Fruit fly (Drosophila melanogaster) whole organism, embryonic: ENCODE results near the gene Actn.

Experiments
- Atf6 ChIP-seq: fragments of 200-800 bp; sonication (Bioruptor generic); IDR thresholded peaks from 2 replicates; pipeline ENCODE4 v1.3.6; 2022; ENCODE audit warnings: missing biosample characterization, missing genetic modification characterization
- CG10366 ChIP-seq: fragments of 200-800 bp; sonication (Bioruptor generic); IDR thresholded peaks from 2 replicates; pipeline ENCODE4 v1.3.6; 2022; ENCODE audit warnings: missing biosample characterization, missing genetic modification characterization
- CG11247 ChIP-seq: fragments of 200-800 bp; sonication (Bioruptor generic); IDR thresholded peaks from 2 replicates; pipeline ENCODE4 v1.3.6; 2022; ENCODE audit warnings: missing biosample characterization, missing genetic modification characterization
- CG12299 ChIP-seq: fragments of 200-800 bp; sonication (Bioruptor generic); optimal IDR thresholded peaks from 2 replicates; lab custom pipeline; 2018; ENCODE audit warnings: missing biosample characterization, mild to moderate bottlenecking, missing genetic modification characterization
- CG13424 ChIP-seq: fragments of 200-800 bp; sonication (Bioruptor generic); optimal IDR thresholded peaks from 2 replicates; lab custom pipeline; 2019; ENCODE audit warnings: missing biosample characterization, mild to moderate bottlenecking, missing genetic modification characterization, moderate library complexity
- CG14050 ChIP-seq: fragments of 200-800 bp; sonication (Bioruptor generic); IDR thresholded peaks from 3 replicates; pipeline ENCODE4 v1.3.6; 2022; ENCODE audit warnings: missing biosample characterization, missing genetic modification characterization
- CG15269 ChIP-seq: fragments of 200-800 bp; sonication (Bioruptor generic); optimal IDR thresholded peaks from 2 replicates; lab custom pipeline; 2018; ENCODE audit warnings: missing biosample characterization, mild to moderate bottlenecking, missing genetic modification characterization, moderate library complexity
- CG17385 ChIP-seq: fragments of 200-800 bp; sonication (Bioruptor generic); optimal IDR thresholded peaks from 3 replicates; lab custom pipeline; 2018; ENCODE audit warnings: missing biosample characterization, mild to moderate bottlenecking, missing genetic modification characterization
- CG17912 ChIP-seq: fragments of 200-800 bp; sonication (Bioruptor generic); optimal IDR thresholded peaks from 2 replicates; lab custom pipeline; 2018; ENCODE audit warnings: missing biosample characterization, mild to moderate bottlenecking, missing genetic modification characterization
- CG2889 ChIP-seq: fragments of 200-800 bp; sonication (Bioruptor generic); IDR thresholded peaks from 3 replicates; pipeline ENCODE4 v1.3.6; 2022; ENCODE audit warnings: missing biosample characterization, missing genetic modification characterization
- CG3065 ChIP-seq: fragments of 200-800 bp; sonication (Bioruptor generic); optimal IDR thresholded peaks from 2 replicates; lab custom pipeline; 2016; ENCODE audit warnings: missing biosample characterization, missing genetic modification characterization
- CG3407 ChIP-seq: fragments of 200-800 bp; sonication (Bioruptor generic); optimal IDR thresholded peaks from 2 replicates; lab custom pipeline; 2018; ENCODE audit warnings: missing biosample characterization, mild to moderate bottlenecking, missing genetic modification characterization
- CG3726 ChIP-seq: fragments of 200-800 bp; sonication (Bioruptor generic); IDR thresholded peaks from 3 replicates; pipeline ENCODE4, ENCODE4 v1.3.6; 2022; ENCODE audit warnings: missing biosample characterization, missing genetic modification characterization
- CG4730 ChIP-seq: fragments of 200-800 bp; sonication (Bioruptor generic); IDR thresholded peaks from 2 replicates; pipeline ENCODE4 v1.3.6; 2022; ENCODE audit warnings: missing biosample characterization, missing genetic modification characterization
- CG5245 ChIP-seq: fragments of 200-800 bp; sonication (Bioruptor generic); optimal IDR thresholded peaks from 3 replicates; lab custom pipeline; 2016; ENCODE audit warnings: missing biosample characterization, missing genetic modification characterization
- CG6791 ChIP-seq: fragments of 200-800 bp; sonication (Bioruptor generic); IDR thresholded peaks from 3 replicates; pipeline ENCODE4 v1.3.6; 2022; ENCODE audit warnings: missing biosample characterization, missing genetic modification characterization; ENCODE audit not compliant: partially characterized antibody
- CG7963 ChIP-seq: fragments of 200-800 bp; sonication (Bioruptor generic); IDR thresholded peaks from 3 replicates; pipeline ENCODE4 v1.3.6; 2022; ENCODE audit warnings: missing biosample characterization, missing genetic modification characterization; ENCODE audit not compliant: partially characterized antibody
- CG9437 ChIP-seq: fragments of 200-800 bp; sonication (Bioruptor generic); optimal IDR thresholded peaks from 2 replicates; lab custom pipeline; 2018; ENCODE audit warnings: missing biosample characterization, mild to moderate bottlenecking, missing genetic modification characterization
- CkIIα-i1 ChIP-seq: fragments of 200-800 bp; sonication (Bioruptor generic); IDR thresholded peaks from 2 replicates; pipeline ENCODE4 v1.3.6; 2022; ENCODE audit warnings: missing biosample characterization, missing genetic modification characterization
- Dref ChIP-seq: fragments of 200-800 bp; sonication (Bioruptor generic); IDR thresholded peaks from 2 replicates; pipeline ENCODE4 v1.3.6; 2022; ENCODE audit warnings: missing biosample characterization, missing genetic modification characterization
- Fer2 ChIP-seq: fragments of 200-800 bp; sonication (Bioruptor generic); optimal IDR thresholded peaks from 2 replicates; lab custom pipeline; 2018; ENCODE audit warnings: missing biosample characterization, mild to moderate bottlenecking, missing genetic modification characterization, moderate library complexity
- H2.0 ChIP-seq: fragments of 200-800 bp; sonication (Bioruptor generic); IDR thresholded peaks from 2 replicates; pipeline ENCODE4 v1.3.6; 2022; ENCODE audit warnings: missing biosample characterization, missing genetic modification characterization
- HLH54F ChIP-seq: fragments of 200-800 bp; sonication (Bioruptor generic); optimal IDR thresholded peaks from 3 replicates; lab custom pipeline; 2016; ENCODE audit warnings: missing biosample characterization, missing genetic modification characterization
- Hey ChIP-seq: fragments of 200-800 bp; sonication (Bioruptor generic); optimal IDR thresholded peaks from 3 replicates; lab custom pipeline; 2018; ENCODE audit warnings: missing biosample characterization, mild to moderate bottlenecking, missing genetic modification characterization
- Lpt ChIP-seq: fragments of >200 bp; optimal IDR thresholded peaks from 2 replicates; lab custom pipeline; 2018; ENCODE audit warnings: missing biosample characterization, missing genetic modification characterization
- MESR4 ChIP-seq: fragments of 200-800 bp; sonication (Bioruptor generic); optimal IDR thresholded peaks from 2 replicates; lab custom pipeline; 2018; ENCODE audit warnings: missing biosample characterization, mild to moderate bottlenecking, missing genetic modification characterization, moderate library complexity
- Myb ChIP-seq: fragments of 200-800 bp; sonication (Bioruptor generic); optimal IDR thresholded peaks from 2 replicates; lab custom pipeline; 2016; ENCODE audit warnings: missing biosample characterization, missing genetic modification characterization
- Oaz ChIP-seq: fragments of 200-800 bp; sonication (Bioruptor generic); IDR thresholded peaks from 2 replicates; pipeline ENCODE4 v1.3.6; 2022; ENCODE audit warnings: missing biosample characterization, missing genetic modification characterization
- Oli ChIP-seq: fragments of 200-800 bp; sonication (Bioruptor generic); optimal IDR thresholded peaks from 2 replicates; lab custom pipeline; 2018; ENCODE audit warnings: missing biosample characterization, mild to moderate bottlenecking, missing genetic modification characterization, moderate library complexity
- PHDP ChIP-seq: fragments of 200-800 bp; sonication (Bioruptor generic); optimal IDR thresholded peaks from 3 replicates; lab custom pipeline; 2018; ENCODE audit warnings: missing biosample characterization, mild to moderate bottlenecking, missing genetic modification characterization, moderate library complexity
- Stat92E ChIP-seq, 3 experiments: fragments of >200 bp in 2 of 3; fragments of 200-800 bp in 1 of 3; sonication (Bioruptor generic) in 1 of 3; optimal IDR thresholded peaks; 2 replicates each; lab custom pipeline; 2017 to 2019; ENCODE audit warnings: missing biosample characterization in 3 of 3, missing genetic modification characterization in 3 of 3, mild to moderate bottlenecking in 1 of 3, moderate library complexity in 1 of 3
- Tbp ChIP-seq: fragments of >200 bp; optimal IDR thresholded peaks from 2 replicates; lab custom pipeline; 2018; ENCODE audit warnings: missing biosample characterization, missing genetic modification characterization
- Usf ChIP-seq: fragments of 200-800 bp; sonication (Bioruptor generic); optimal IDR thresholded peaks from 2 replicates; lab custom pipeline; 2017; ENCODE audit warnings: missing genotype, missing biosample characterization, missing genetic modification characterization
- ab ChIP-seq: fragments of 200-800 bp; sonication (Bioruptor generic); optimal IDR thresholded peaks from 2 replicates; lab custom pipeline; 2016; ENCODE audit warnings: missing biosample characterization, missing genetic modification characterization
- abd-A ChIP-seq: fragments of 200-800 bp; sonication (Bioruptor generic); optimal IDR thresholded peaks from 3 replicates; lab custom pipeline; 2019; ENCODE audit warnings: missing biosample characterization, mild to moderate bottlenecking, missing genetic modification characterization, moderate library complexity
- ase ChIP-seq: fragments of 200-800 bp; sonication (Bioruptor generic); IDR thresholded peaks from 3 replicates; pipeline ENCODE4 v1.3.6; 2022; ENCODE audit warnings: missing biosample characterization, missing genetic modification characterization
- az2 ChIP-seq: fragments of 200-800 bp; sonication (Bioruptor generic); optimal IDR thresholded peaks from 3 replicates; lab custom pipeline; 2016; ENCODE audit warnings: missing biosample characterization, missing genetic modification characterization
- dpn ChIP-seq, 2 experiments: fragments of 200-800 bp; sonication (Bioruptor generic); optimal IDR thresholded peaks; 3 replicates each; lab custom pipeline; 2016; ENCODE audit warnings: missing biosample characterization in 2 of 2, missing genetic modification characterization in 2 of 2
- dysf ChIP-seq: fragments of 200-800 bp; sonication (Bioruptor generic); IDR thresholded peaks from 3 replicates; pipeline ENCODE4 v1.3.6; 2022; ENCODE audit warnings: missing biosample characterization, missing genetic modification characterization
- gce ChIP-seq: fragments of 200-800 bp; sonication (Bioruptor generic); IDR thresholded peaks from 3 replicates; pipeline ENCODE4 v1.3.6; 2022; ENCODE audit warnings: missing biosample characterization, missing genetic modification characterization
- hkb ChIP-seq, 2 experiments: fragments of 200-800 bp in 1 of 2; fragments of >200 bp in 1 of 2; sonication (Bioruptor generic) in 1 of 2; IDR thresholded peaks in 1 of 2; optimal IDR thresholded peaks in 1 of 2; 2 replicates each; pipeline versions ENCODE4 v1.3.6 to Lab custom; 2017 to 2022; ENCODE audit warnings: missing biosample characterization in 1 of 2, missing genetic modification characterization in 1 of 2
- jumu ChIP-seq: fragments of 200-800 bp; sonication (Bioruptor generic); optimal IDR thresholded peaks from 3 replicates; lab custom pipeline; 2016; ENCODE audit warnings: missing biosample characterization, missing genetic modification characterization
- knrl ChIP-seq: fragments of 200-800 bp; sonication (Bioruptor generic); IDR thresholded peaks from 3 replicates; pipeline ENCODE4 v1.3.6; 2022; ENCODE audit warnings: missing biosample characterization, missing genetic modification characterization; ENCODE audit not compliant: partially characterized antibody
- lola ChIP-seq, 3 experiments: fragments of >200 bp in 2 of 3; fragments of 200-800 bp in 1 of 3; sonication (Bioruptor generic) in 1 of 3; optimal IDR thresholded peaks; 2 replicates each; lab custom pipeline; 2017 to 2019; ENCODE audit warnings: missing biosample characterization in 3 of 3, missing genetic modification characterization in 3 of 3, mild to moderate bottlenecking in 1 of 3, moderate library complexity in 1 of 3
- nerfin-1 ChIP-seq: fragments of 200-800 bp; sonication (Bioruptor generic); optimal IDR thresholded peaks from 3 replicates; lab custom pipeline; 2019; ENCODE audit warnings: missing biosample characterization, mild to moderate bottlenecking, missing genetic modification characterization, moderate library complexity
- nom ChIP-seq: fragments of 200-800 bp; sonication (Bioruptor generic); optimal IDR thresholded peaks from 2 replicates; lab custom pipeline; 2017; ENCODE audit warnings: missing biosample characterization, missing genetic modification characterization, mild to moderate bottlenecking, moderate library complexity, missing genetic modification reagents
- sob ChIP-seq: fragments of 200-800 bp; sonication (Bioruptor generic); IDR thresholded peaks from 2 replicates; pipeline ENCODE4 v1.3.6; 2022; ENCODE audit warnings: missing biosample characterization, missing genetic modification characterization
- tna ChIP-seq: fragments of 200-800 bp; sonication (Bioruptor generic); IDR thresholded peaks from 2 replicates; pipeline ENCODE4 v1.3.6; 2022; ENCODE audit warnings: missing biosample characterization, missing genetic modification characterization; ENCODE audit not compliant: partially characterized antibody
- wdn ChIP-seq: fragments of 200-800 bp; sonication (Bioruptor generic); IDR thresholded peaks from 2 replicates; pipeline ENCODE4 v1.3.6; 2022; ENCODE audit warnings: missing biosample characterization, missing genetic modification characterization
- z ChIP-seq: fragments of 200-800 bp; sonication (Bioruptor generic); IDR thresholded peaks from 3 replicates; pipeline ENCODE4 v1.3.6; 2022; ENCODE audit warnings: missing biosample characterization, missing genetic modification characterization
- zfh1 ChIP-seq: fragments of 200-800 bp; sonication (Bioruptor generic); IDR thresholded peaks from 3 replicates; pipeline ENCODE4 v1.3.6; 2022; ENCODE audit warnings: missing biosample characterization, missing genetic modification characterization

The Actn gene

DNA sequence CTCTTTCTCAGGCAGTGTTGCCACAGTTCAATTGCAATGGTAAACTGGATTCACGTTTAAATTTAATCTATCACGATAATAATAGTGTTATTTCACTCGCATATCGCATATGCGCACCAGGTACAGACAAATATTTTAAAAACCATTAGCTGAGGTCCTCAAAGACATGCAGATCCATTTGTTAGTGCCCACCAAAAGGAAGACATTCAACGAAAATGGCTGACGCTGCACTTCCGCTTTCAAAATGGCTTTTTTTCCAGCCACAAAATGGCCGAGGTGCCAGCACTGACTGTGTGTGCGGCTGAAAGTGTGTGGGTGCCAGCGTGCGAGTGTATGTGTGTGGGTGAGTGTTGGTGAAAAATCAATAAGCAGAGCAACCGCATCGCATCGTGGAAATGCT, 19.0 kb upstream of the Actn start (continued):
- TF ChIP-seq Fer2 (tag; lab: Kevin White, UChicago) (no peak), ase (GFP tag; lab: Robert Waterston, UW) (no peak), Dref (GFP tag; lab: Robert Waterston, UW) (no peak), CG4730 (GFP tag; lab: Robert Waterston, UW) (no peak), Myb (GFP tag; lab: Kevin White, UChicago) (no peak), CG7963 (GFP tag; lab: Robert Waterston, UW) (no peak), CkIIα-i1 (GFP tag; lab: Robert Waterston, UW) (no peak), ab (GFP tag; lab: Kevin White, UChicago) (no peak), Stat92E (GFP tag; optimal IDR thresholded peaks at IDR 0.05; lab: Kevin White, UChicago) (no peak), CG13424 (tag; lab: Kevin White, UChicago) (peak; percentile 61), CG9437 (GFP tag; lab: Kevin White, UChicago) (peak; percentile 41), HLH54F (GFP tag; lab: Kevin White, UChicago) (no peak), CG12299 (tag; lab: Kevin White, UChicago) (peak; percentile 21), CG15269 (tag; lab: Kevin White, UChicago) (peak; percentile 50), Oli (tag; lab: Kevin White, UChicago) (peak; percentile 21), abd-A (tag; lab: Kevin White, UChicago) (no peak), nerfin-1 (tag; lab: Kevin White, UChicago) (peak; percentile 66), CG17385 (GFP tag; lab: Kevin White, UChicago) (peak; percentile 65), Lpt (no peak), MESR4 (GFP tag; lab: Kevin White, UChicago) (no peak), wdn (GFP tag; lab: Robert Waterston, UW) (no peak), knrl (GFP tag; lab: Robert Waterston, UW) (no peak), dysf (GFP tag; lab: Robert Waterston, UW) (no peak), H2.0 (GFP tag; lab: Robert Waterston, UW) (no peak), z (GFP tag; lab: Robert Waterston, UW) (no peak), nom (peak; percentile 27), gce (no peak), Hey (no peak), Usf (GFP tag; lab: Kevin White, UChicago) (no peak), tna (GFP tag; lab: Robert Waterston, UW) (no peak), CG3407 (GFP tag; lab: Kevin White, UChicago) (peak; percentile 19), zfh1 (GFP tag; lab: Robert Waterston, UW) (peak; percentile 39; the same call in 1 of the 3 replicates), CG3065 (GFP tag; lab: Kevin White, UChicago) (no peak), PHDP (tag; lab: Kevin White, UChicago) (peak; percentile 37), CG5245 (GFP tag; lab: Kevin White, UChicago) (peak; percentile 20), CG2889 (GFP tag; lab: Robert Waterston, UW) (no peak), az2 (no peak), dpn (GFP tag; optimal IDR thresholded peaks at IDR 0.05; lab: Kevin White, UChicago) (no peak), CG17912 (GFP tag; lab: Kevin White, UChicago) (peak; percentile 12), sob (0 out of 2 replicates have a peak, but pooled peaks have one; percentile 34), CG10366 (GFP tag; lab: Robert Waterston, UW) (no peak), CG11247 (GFP tag; lab: Robert Waterston, UW) (no peak), CG6791 (no peak), hkb (optimal IDR thresholded peaks at IDR 0.05; lab: Kevin White, UChicago) (no peak), hkb (GFP tag; IDR thresholded peaks at IDR 0.05; lab: Robert Waterston, UW) (no peak; the same call in 1 of the 2 replicates), CG14050 (GFP tag; lab: Robert Waterston, UW) (no peak), Oaz (GFP tag; lab: Robert Waterston, UW) (no peak), CG3726 (GFP tag; lab: Robert Waterston, UW) (no peak), Tbp (GFP tag; lab: Kevin White, UChicago) (no peak), lola (GFP tag; optimal IDR thresholded peaks at IDR 0.05; lab: Kevin White, UChicago) (peak in 1 of 3 experiments; percentile 45), jumu (GFP tag; lab: Kevin White, UChicago) (no peak), Atf6 (0 out of 2 replicates have a peak, but pooled peaks have one; percentile 24)
